Worm (Caenorhabditis elegans) whole organism, mixed stage, embryonic: ENCODE data around the gene egas-4.

Experiments
- M03D4.4 ChIP-seq: sonication (generic microtip); optimal IDR thresholded peaks from 2 replicates; lab custom pipeline; 2017; ENCODE audit warnings: mild to moderate bottlenecking, missing genetic modification characterization, missing compliant biosample characterization
- bed-3 ChIP-seq: fragments of 200-800 bp; sonication (Bioruptor generic); optimal IDR thresholded peaks from 3 replicates; lab custom pipeline; 2018; ENCODE audit warnings: mild to moderate bottlenecking, missing genetic modification characterization, moderate library complexity, missing compliant biosample characterization
- blmp-1 ChIP-seq: fragments of 150-350 bp; optimal IDR thresholded peaks from 2 replicates; lab custom pipeline; 2014; ENCODE audit warnings: missing biosample characterization, missing genetic modification characterization
- ceh-39 ChIP-seq: fragments of 150-350 bp; optimal IDR thresholded peaks from 2 replicates; lab custom pipeline; 2014; ENCODE audit warnings: missing biosample characterization, missing genetic modification characterization
- ceh-43 ChIP-seq: fragments of 200-800 bp; sonication (Bioruptor generic); optimal IDR thresholded peaks from 2 replicates; lab custom pipeline; 2018; ENCODE audit warnings: mild to moderate bottlenecking, missing genetic modification characterization, moderate library complexity, missing compliant biosample characterization
- ceh-83 ChIP-seq: fragments of 200-800 bp; sonication (Bioruptor generic); optimal IDR thresholded peaks from 2 replicates; lab custom pipeline; 2018; ENCODE audit warnings: mild to moderate bottlenecking, missing genetic modification characterization, missing compliant biosample characterization
- ces-1 ChIP-seq: fragments of 150-350 bp; optimal IDR thresholded peaks from 2 replicates; lab custom pipeline; 2014; ENCODE audit warnings: missing biosample characterization, missing genetic modification reagents, missing genetic modification characterization
- cnd-1 ChIP-seq: fragments of 200-800 bp; sonication (Bioruptor generic); optimal IDR thresholded peaks from 2 replicates; lab custom pipeline; 2018; ENCODE audit warnings: mild to moderate bottlenecking, missing genetic modification characterization, missing compliant biosample characterization
- drap-1 ChIP-seq: fragments of 200-800 bp; sonication (Bioruptor generic); optimal IDR thresholded peaks from 3 replicates; lab custom pipeline; 2018; ENCODE audit warnings: mild to moderate bottlenecking, missing genetic modification characterization, missing compliant biosample characterization
- elt-1 ChIP-seq: sonication (generic microtip); optimal IDR thresholded peaks from 2 replicates; lab custom pipeline; 2017; ENCODE audit warnings: missing genetic modification characterization, mild to moderate bottlenecking, missing compliant biosample characterization, antibody characterized with exemption, moderate library complexity, borderline replicate concordance; ENCODE audit not compliant: insufficient read depth
- elt-3 ChIP-seq: fragments of 150-350 bp; optimal IDR thresholded peaks from 2 replicates; lab custom pipeline; 2014; ENCODE audit warnings: missing biosample characterization, missing genetic modification characterization
- flh-1 ChIP-seq: fragments of 200-800 bp; sonication (Bioruptor generic); optimal IDR thresholded peaks from 2 replicates; lab custom pipeline; 2018; ENCODE audit warnings: mild to moderate bottlenecking, missing genetic modification characterization, moderate library complexity, missing compliant biosample characterization
- ham-2 ChIP-seq: fragments of 200-800 bp; sonication (Bioruptor generic); optimal IDR thresholded peaks from 2 replicates; lab custom pipeline; 2018; ENCODE audit warnings: mild to moderate bottlenecking, missing genetic modification characterization, missing compliant biosample characterization
- hlh-1 ChIP-seq: fragments of 150-350 bp; optimal IDR thresholded peaks from 2 replicates; lab custom pipeline; 2014; ENCODE audit warnings: missing biosample characterization, missing genetic modification reagents, missing genetic modification characterization
- lin-13 ChIP-seq: fragments of 150-350 bp; optimal IDR thresholded peaks from 2 replicates; lab custom pipeline; 2014; ENCODE audit warnings: missing biosample characterization, missing genetic modification characterization
- lin-32 ChIP-seq: fragments of 200-800 bp; sonication (Bioruptor generic); optimal IDR thresholded peaks from 2 replicates; lab custom pipeline; 2018; ENCODE audit warnings: mild to moderate bottlenecking, missing genetic modification characterization, missing compliant biosample characterization
- lsy-2 ChIP-seq: fragments of 150-350 bp; optimal IDR thresholded peaks from 2 replicates; lab custom pipeline; 2014; ENCODE audit warnings: missing biosample characterization, missing genetic modification characterization
- mab-5 ChIP-seq: fragments of 150-350 bp; optimal IDR thresholded peaks from 2 replicates; lab custom pipeline; 2014; ENCODE audit warnings: missing biosample characterization, missing genetic modification characterization
- mep-1 ChIP-seq: fragments of 150-350 bp; optimal IDR thresholded peaks from 2 replicates; lab custom pipeline; 2017; ENCODE audit warnings: missing biosample characterization, missing genetic modification reagents, missing genetic modification characterization, inconsistent platforms
- mls-2 ChIP-seq: sonication (generic microtip); optimal IDR thresholded peaks from 2 replicates; lab custom pipeline; 2016; ENCODE audit warnings: mild to moderate bottlenecking, missing genetic modification characterization, moderate library complexity, missing compliant biosample characterization
- nhr-12 ChIP-seq: fragments of 150-350 bp; optimal IDR thresholded peaks from 2 replicates; lab custom pipeline; 2014; ENCODE audit warnings: missing biosample characterization, missing genetic modification characterization
- nhr-2 ChIP-seq: fragments of 150-350 bp; optimal IDR thresholded peaks from 2 replicates; lab custom pipeline; 2014; ENCODE audit warnings: missing biosample characterization, missing genetic modification characterization
- nhr-237 ChIP-seq: fragments of 150-350 bp; optimal IDR thresholded peaks from 2 replicates; lab custom pipeline; 2014; ENCODE audit warnings: missing biosample characterization, missing genetic modification characterization
- nhr-28 ChIP-seq: fragments of 150-350 bp; optimal IDR thresholded peaks from 2 replicates; lab custom pipeline; 2014; ENCODE audit warnings: missing biosample characterization, missing genetic modification characterization
- nhr-76 ChIP-seq: sonication (generic microtip); optimal IDR thresholded peaks from 2 replicates; lab custom pipeline; 2017; ENCODE audit warnings: missing biosample characterization, missing genetic modification characterization
- sem-2 ChIP-seq: fragments of 200-800 bp; sonication (Bioruptor generic); optimal IDR thresholded peaks from 2 replicates; lab custom pipeline; 2018; ENCODE audit warnings: mild to moderate bottlenecking, missing genetic modification characterization, missing compliant biosample characterization
- snpc-4 ChIP-seq: fragments of 150-350 bp; optimal IDR thresholded peaks from 2 replicates; lab custom pipeline; 2014; ENCODE audit warnings: missing biosample characterization, missing genetic modification characterization
- tbx-8 ChIP-seq: fragments of 200-800 bp; sonication (Bioruptor generic); optimal IDR thresholded peaks from 2 replicates; lab custom pipeline; 2018; ENCODE audit warnings: mild to moderate bottlenecking, missing genetic modification characterization, moderate library complexity, missing compliant biosample characterization
- unc-120 ChIP-seq: sonication (generic microtip); optimal IDR thresholded peaks from 2 replicates; lab custom pipeline; 2017; ENCODE audit warnings: missing genetic modification characterization, missing compliant biosample characterization; ENCODE audit not compliant: poor library complexity, severe bottlenecking
- unc-39 ChIP-seq: fragments of 150-350 bp; optimal IDR thresholded peaks from 2 replicates; lab custom pipeline; 2014; ENCODE audit warnings: missing biosample characterization, missing genetic modification characterization
- unc-62 ChIP-seq: fragments of 150-350 bp; optimal IDR thresholded peaks from 2 replicates; lab custom pipeline; 2014; ENCODE audit warnings: missing biosample characterization, missing genetic modification reagents, missing genetic modification characterization
- zip-8 ChIP-seq: fragments of 150-350 bp; optimal IDR thresholded peaks from 2 replicates; lab custom pipeline; 2014; ENCODE audit warnings: missing biosample characterization, missing genetic modification characterization
- ztf-11 ChIP-seq: fragments of 150-350 bp; optimal IDR thresholded peaks from 2 replicates; lab custom pipeline; 2014; ENCODE audit warnings: missing biosample characterization, missing genetic modification characterization

egas-4 gene

DNA sequence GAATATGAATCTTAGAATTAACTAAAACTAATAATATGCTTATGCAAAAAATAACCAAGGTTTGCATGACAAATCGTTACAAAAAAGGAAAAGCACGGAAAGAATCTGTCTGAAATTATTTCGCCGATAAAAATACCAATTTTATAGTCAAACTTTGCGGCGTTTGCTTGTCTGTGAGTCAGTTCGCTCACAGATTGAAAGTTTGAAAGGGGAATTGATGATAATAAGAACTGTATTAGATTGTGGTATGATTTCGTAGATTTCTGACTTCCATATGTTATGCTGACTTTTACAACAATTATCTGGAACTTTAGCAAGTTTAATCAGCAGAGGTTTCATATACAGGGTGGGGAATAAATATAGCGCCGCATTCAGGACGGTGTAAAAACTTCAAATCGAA lies 37.4 kb downstream of the egas-4 start, which contains the start of gene F13B6.2:
TSS of gene F13B6.2 (minus strand) at position 101 of the 400 bp plus-strand sequence.
- no peak for TF ChIP-seq lsy-2 (tag; lab: Kevin White, UChicago)
- TF ChIP-seq unc-120 (tag; lab: Kevin White, UChicago) = no peak
- no peak for TF ChIP-seq nhr-12 (tag; lab: Kevin White, UChicago)
- no peak for TF ChIP-seq blmp-1
- TF ChIP-seq ceh-83 (GFP tag; lab: Kevin White, UChicago) = no peak
- TF ChIP-seq flh-1 (GFP tag; lab: Kevin White, UChicago) = no peak
- TF ChIP-seq snpc-4 (tag; lab: Kevin White, UChicago) = no peak
- no peak for TF ChIP-seq ham-2 (GFP tag; lab: Kevin White, UChicago)
- no peak for TF ChIP-seq drap-1
- TF ChIP-seq hlh-1 (tag; lab: Kevin White, UChicago) = no peak
- no peak for TF ChIP-seq elt-3 (tag; lab: Kevin White, UChicago)
- no peak for TF ChIP-seq ceh-39 (tag; lab: Kevin White, UChicago)
- TF ChIP-seq nhr-237 (tag; lab: Kevin White, UChicago) = no peak
- no peak for TF ChIP-seq tbx-8 (GFP tag; lab: Kevin White, UChicago)
- no peak for TF ChIP-seq zip-8 (tag; lab: Kevin White, UChicago)
- TF ChIP-seq ceh-43 (GFP tag; lab: Kevin White, UChicago) = no peak
- no peak for TF ChIP-seq nhr-76 (tag; lab: Kevin White, UChicago)
- TF ChIP-seq, all 35 proteins: peak for 0

DNA sequence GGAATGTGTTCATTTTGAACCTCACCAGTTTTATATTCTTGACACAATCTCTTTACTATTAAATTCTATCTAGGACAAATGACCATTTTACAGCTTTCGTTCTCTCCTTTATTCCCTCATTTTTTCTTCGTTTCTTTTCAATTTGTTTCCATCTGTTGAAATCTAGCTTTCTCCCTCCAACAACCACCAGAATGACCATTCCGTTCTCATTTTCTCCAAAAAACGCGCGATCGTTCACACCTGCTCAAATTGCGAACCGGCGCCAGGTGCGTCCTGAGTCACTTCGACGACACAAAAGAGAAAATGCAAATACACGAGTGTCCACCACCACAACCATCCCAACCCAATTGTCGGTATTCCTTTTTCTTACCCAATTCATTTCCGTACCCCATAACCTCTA lies 41.4 kb downstream of the egas-4 start, which contains the start of gene F13B6.1:
TSS of gene F13B6.1 (plus strand) at position 301 of the 400 bp plus-strand sequence.
- TF ChIP-seq elt-3 (tag; lab: Kevin White, UChicago) (no peak), bed-3 (no peak), ces-1 (GFP tag; lab: Kevin White, UChicago) (no peak), drap-1 (no peak), nhr-237 (tag; lab: Kevin White, UChicago) (no peak), nhr-76 (tag; lab: Kevin White, UChicago) (no peak), ham-2 (GFP tag; lab: Kevin White, UChicago) (no peak)

DNA sequence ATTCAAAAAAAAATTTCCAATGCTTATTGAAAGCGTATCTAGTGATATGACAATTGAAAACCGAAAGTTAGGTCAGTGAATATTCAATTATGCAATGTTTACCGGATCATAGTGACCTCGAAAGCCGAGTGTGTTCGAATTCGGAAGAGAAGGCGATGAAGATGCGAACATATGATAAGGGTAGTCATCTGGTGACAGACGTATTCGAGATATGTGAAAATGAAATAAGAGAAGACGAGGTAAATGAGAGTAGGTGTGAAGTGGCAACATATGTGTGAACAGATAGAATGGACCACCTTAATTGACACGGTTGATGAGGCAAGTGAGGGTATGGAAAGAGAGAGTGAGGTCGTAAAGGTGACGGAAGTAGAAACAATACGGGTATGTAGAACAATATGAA lies 42.8 kb downstream of the egas-4 start:
- peak; percentile 80 for TF ChIP-seq nhr-2 (tag; lab: Kevin White, UChicago)
- no peak for TF ChIP-seq mls-2 (tag; lab: Kevin White, UChicago)
- TF ChIP-seq elt-1 (tag; lab: Kevin White, UChicago) = peak; percentile 67
- TF ChIP-seq lin-32 (GFP tag; lab: Kevin White, UChicago) = peak; percentile 34
- peak; percentile 53 for TF ChIP-seq ham-2 (GFP tag; lab: Kevin White, UChicago)
- TF ChIP-seq blmp-1 = peak; percentile 71

DNA sequence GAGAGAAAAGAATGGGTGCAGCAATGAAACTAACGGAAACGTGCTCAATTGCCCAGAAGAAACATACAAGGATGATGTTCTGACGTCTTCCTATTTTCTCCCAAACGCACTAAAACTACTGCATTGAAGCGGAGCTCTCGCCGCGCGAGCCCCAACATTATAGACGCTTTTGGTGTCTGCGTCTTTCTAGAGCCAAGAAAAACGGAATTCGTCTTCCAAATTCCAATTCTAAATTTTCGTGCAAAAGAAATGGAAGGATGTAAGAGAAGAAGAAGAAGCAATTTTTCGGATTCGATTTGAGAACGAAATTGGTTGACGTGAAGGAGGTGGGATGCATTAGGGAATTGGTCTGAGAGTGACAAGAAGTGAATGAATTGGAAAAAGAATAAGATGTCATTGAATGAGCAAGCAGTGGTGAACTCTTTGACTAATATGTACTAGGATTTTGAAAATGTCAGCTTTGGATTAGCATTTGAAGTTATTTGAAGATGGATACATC lies 43.9 kb downstream of the egas-4 start:
- TF ChIP-seq ces-1 (GFP tag; lab: Kevin White, UChicago) (peak; percentile 75), lin-13 (tag; lab: Kevin White, UChicago) (no peak), lin-32 (GFP tag; lab: Kevin White, UChicago) (no peak)

DNA sequence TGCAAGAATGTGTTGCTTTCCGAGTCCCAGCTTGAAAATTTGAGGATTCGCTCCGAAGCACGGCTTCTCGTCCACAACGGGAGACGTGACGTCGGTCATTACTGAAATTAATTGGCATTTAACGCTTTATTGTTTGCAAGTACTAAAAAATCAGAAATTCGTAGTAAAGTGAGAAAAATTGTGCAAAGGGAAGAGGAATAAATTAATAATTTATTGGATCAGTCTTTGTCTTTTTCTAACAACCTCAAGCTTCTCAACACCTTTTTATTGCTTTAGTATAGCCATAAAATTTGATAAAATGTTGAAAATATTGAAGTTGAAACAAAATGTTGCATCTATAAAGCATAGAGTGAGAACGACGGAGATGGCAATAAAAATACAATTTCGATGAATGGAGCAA lies 46.3 kb downstream of the egas-4 start, which contains the start of gene tes-1:
TSS of gene tes-1 (minus strand) at position 101 of the 400 bp plus-strand sequence.
- no peak for TF ChIP-seq elt-1 (tag; lab: Kevin White, UChicago)
- TF ChIP-seq ztf-11 (tag; lab: Kevin White, UChicago) = no peak
- no peak for TF ChIP-seq M03D4.4 (tag; lab: Kevin White, UChicago)
- TF ChIP-seq lin-32 (GFP tag; lab: Kevin White, UChicago) = no peak
- no peak for TF ChIP-seq ceh-43 (GFP tag; lab: Kevin White, UChicago)

DNA sequence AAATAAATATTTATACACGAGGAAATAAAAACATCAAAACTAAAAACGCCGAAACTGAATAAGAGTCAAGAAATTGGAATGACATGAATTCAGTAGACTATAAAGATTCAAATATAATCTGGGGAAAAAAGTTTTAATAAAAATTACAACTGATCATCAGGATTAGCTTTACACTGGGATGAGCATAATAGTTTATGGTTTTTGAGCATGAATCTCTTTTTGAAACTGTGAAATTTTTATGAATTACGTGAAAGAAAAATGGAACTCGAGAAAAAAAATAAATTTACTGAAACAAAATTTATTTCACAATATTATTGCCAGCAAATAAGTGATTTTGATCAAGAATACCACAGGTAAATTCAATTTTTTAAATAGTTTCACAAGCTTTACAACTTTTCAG lies 50.1 kb downstream of the egas-4 start, which contains the start of gene B0496.2:
TSS of gene B0496.2 (plus strand) at position 301 of the 400 bp plus-strand sequence.
- TF ChIP-seq lin-32 (GFP tag; lab: Kevin White, UChicago) (no peak), zip-8 (tag; lab: Kevin White, UChicago) (no peak), nhr-237 (tag; lab: Kevin White, UChicago) (no peak), nhr-2 (tag; lab: Kevin White, UChicago) (no peak), mab-5 (tag; lab: Kevin White, UChicago) (no peak), nhr-12 (tag; lab: Kevin White, UChicago) (no peak), nhr-28 (tag; lab: Kevin White, UChicago) (no peak), unc-62 (no peak), ham-2 (GFP tag; lab: Kevin White, UChicago) (no peak), unc-39 (no peak), drap-1 (no peak), lin-13 (tag; lab: Kevin White, UChicago) (no peak), bed-3 (no peak), elt-1 (tag; lab: Kevin White, UChicago) (no peak), ceh-39 (tag; lab: Kevin White, UChicago) (no peak), mep-1 (tag; lab: Kevin White, UChicago) (no peak), unc-120 (tag; lab: Kevin White, UChicago) (no peak), elt-3 (tag; lab: Kevin White, UChicago) (no peak), sem-2 (no peak), cnd-1 (no peak)
- TF ChIP-seq, all 35 proteins: peak for 0
